Worm (Caenorhabditis elegans): Measurements from ENCODE around the gene T03F6.3.

- TF ChIP-seq nhr-76 (tag; optimal IDR thresholded peaks at IDR 0.05), result no peak
- TF ChIP-seq ceh-82 (tag; optimal IDR thresholded peaks at IDR 0.05), result no peak
- TF ChIP-seq snpc-4 (tag; optimal IDR thresholded peaks at IDR 0.05), result no peak
- TF ChIP-seq pha-4 (tag; optimal IDR thresholded peaks at IDR 0.05), result no peak
- no peak for TF ChIP-seq daf-12 (tag; optimal IDR thresholded peaks at IDR 0.05)
- no peak for TF ChIP-seq egl-5 (tag; optimal IDR thresholded peaks at IDR 0.05)
- TF ChIP-seq ceh-16 (tag; optimal IDR thresholded peaks at IDR 0.05), result no peak
- TF ChIP-seq pqm-1 (tag; optimal IDR thresholded peaks at IDR 0.05), result no peak
- TF ChIP-seq nhr-11 (tag; optimal IDR thresholded peaks at IDR 0.05), result no peak
- TF ChIP-seq elt-2 (tag; optimal IDR thresholded peaks at IDR 0.05), result no peak
- TF ChIP-seq ama-1 (optimal IDR thresholded peaks at IDR 0.05), result no peak
- TF ChIP-seq fkh-10 (GFP tag; optimal IDR thresholded peaks at IDR 0.05), result no peak
- no peak for TF ChIP-seq sea-2 (GFP tag; optimal IDR thresholded peaks at IDR 0.05)
Measured at ce11 chrIII:13436843-13437242, 47.6 kb downstream of the T03F6.3 start, which contains the start of gene F45G2.9.
